Worm (Caenorhabditis elegans): ENCODE results near the gene Y79H2A.12.

ce11 chrIII:12022281-12022680 lies 6.4 kb downstream of the Y79H2A.12 start:
- TF ChIP-seq him-1 (tag; optimal IDR thresholded peaks at IDR 0.05) (no peak), dao-5 (tag; optimal IDR thresholded peaks at IDR 0.05) (no peak), W03F9.2 (tag; optimal IDR thresholded peaks at IDR 0.05) (no peak)
